Worm (Caenorhabditis elegans) whole organism, mixed stage, embryonic: ENCODE data around the gene F09C8.2.

ENCODE experiments used
- M03D4.4 ChIP-seq: sonication (generic microtip); optimal IDR thresholded peaks from 2 replicates; lab custom pipeline; 2017; ENCODE audit warnings: mild to moderate bottlenecking, missing genetic modification characterization, missing compliant biosample characterization
- bed-3 ChIP-seq: fragments of 200-800 bp; sonication (Bioruptor generic); optimal IDR thresholded peaks from 3 replicates; lab custom pipeline; 2018; ENCODE audit warnings: mild to moderate bottlenecking, missing genetic modification characterization, moderate library complexity, missing compliant biosample characterization
- blmp-1 ChIP-seq: fragments of 150-350 bp; optimal IDR thresholded peaks from 2 replicates; lab custom pipeline; 2014; ENCODE audit warnings: missing biosample characterization, missing genetic modification characterization
- ceh-39 ChIP-seq: fragments of 150-350 bp; optimal IDR thresholded peaks from 2 replicates; lab custom pipeline; 2014; ENCODE audit warnings: missing biosample characterization, missing genetic modification characterization
- ceh-83 ChIP-seq: fragments of 200-800 bp; sonication (Bioruptor generic); optimal IDR thresholded peaks from 2 replicates; lab custom pipeline; 2018; ENCODE audit warnings: mild to moderate bottlenecking, missing genetic modification characterization, missing compliant biosample characterization
- ces-1 ChIP-seq: fragments of 150-350 bp; optimal IDR thresholded peaks from 2 replicates; lab custom pipeline; 2014; ENCODE audit warnings: missing biosample characterization, missing genetic modification reagents, missing genetic modification characterization
- cnd-1 ChIP-seq: fragments of 200-800 bp; sonication (Bioruptor generic); optimal IDR thresholded peaks from 2 replicates; lab custom pipeline; 2018; ENCODE audit warnings: mild to moderate bottlenecking, missing genetic modification characterization, missing compliant biosample characterization
- drap-1 ChIP-seq: fragments of 200-800 bp; sonication (Bioruptor generic); optimal IDR thresholded peaks from 3 replicates; lab custom pipeline; 2018; ENCODE audit warnings: mild to moderate bottlenecking, missing genetic modification characterization, missing compliant biosample characterization
- elt-1 ChIP-seq: sonication (generic microtip); optimal IDR thresholded peaks from 2 replicates; lab custom pipeline; 2017; ENCODE audit warnings: missing genetic modification characterization, mild to moderate bottlenecking, missing compliant biosample characterization, antibody characterized with exemption, moderate library complexity, borderline replicate concordance; ENCODE audit not compliant: insufficient read depth
- elt-3 ChIP-seq: fragments of 150-350 bp; optimal IDR thresholded peaks from 2 replicates; lab custom pipeline; 2014; ENCODE audit warnings: missing biosample characterization, missing genetic modification characterization
- flh-1 ChIP-seq: fragments of 200-800 bp; sonication (Bioruptor generic); optimal IDR thresholded peaks from 2 replicates; lab custom pipeline; 2018; ENCODE audit warnings: mild to moderate bottlenecking, missing genetic modification characterization, moderate library complexity, missing compliant biosample characterization
- hlh-1 ChIP-seq: fragments of 150-350 bp; optimal IDR thresholded peaks from 2 replicates; lab custom pipeline; 2014; ENCODE audit warnings: missing biosample characterization, missing genetic modification reagents, missing genetic modification characterization
- lin-13 ChIP-seq: fragments of 150-350 bp; optimal IDR thresholded peaks from 2 replicates; lab custom pipeline; 2014; ENCODE audit warnings: missing biosample characterization, missing genetic modification characterization
- lin-32 ChIP-seq: fragments of 200-800 bp; sonication (Bioruptor generic); optimal IDR thresholded peaks from 2 replicates; lab custom pipeline; 2018; ENCODE audit warnings: mild to moderate bottlenecking, missing genetic modification characterization, missing compliant biosample characterization
- lsy-2 ChIP-seq: fragments of 150-350 bp; optimal IDR thresholded peaks from 2 replicates; lab custom pipeline; 2014; ENCODE audit warnings: missing biosample characterization, missing genetic modification characterization
- mep-1 ChIP-seq: fragments of 150-350 bp; optimal IDR thresholded peaks from 2 replicates; lab custom pipeline; 2017; ENCODE audit warnings: missing biosample characterization, missing genetic modification reagents, missing genetic modification characterization, inconsistent platforms
- mls-2 ChIP-seq: sonication (generic microtip); optimal IDR thresholded peaks from 2 replicates; lab custom pipeline; 2016; ENCODE audit warnings: mild to moderate bottlenecking, missing genetic modification characterization, moderate library complexity, missing compliant biosample characterization
- nhr-237 ChIP-seq: fragments of 150-350 bp; optimal IDR thresholded peaks from 2 replicates; lab custom pipeline; 2014; ENCODE audit warnings: missing biosample characterization, missing genetic modification characterization
- nhr-28 ChIP-seq: fragments of 150-350 bp; optimal IDR thresholded peaks from 2 replicates; lab custom pipeline; 2014; ENCODE audit warnings: missing biosample characterization, missing genetic modification characterization
- nhr-76 ChIP-seq: sonication (generic microtip); optimal IDR thresholded peaks from 2 replicates; lab custom pipeline; 2017; ENCODE audit warnings: missing biosample characterization, missing genetic modification characterization
- pha-4 ChIP-seq: fragments of 150-350 bp; optimal IDR thresholded peaks from 2 replicates; lab custom pipeline; 2018; ENCODE audit warnings: missing biosample characterization, missing genetic modification reagents, missing genetic modification characterization
- sem-2 ChIP-seq: fragments of 200-800 bp; sonication (Bioruptor generic); optimal IDR thresholded peaks from 2 replicates; lab custom pipeline; 2018; ENCODE audit warnings: mild to moderate bottlenecking, missing genetic modification characterization, missing compliant biosample characterization
- snpc-4 ChIP-seq: fragments of 150-350 bp; optimal IDR thresholded peaks from 2 replicates; lab custom pipeline; 2014; ENCODE audit warnings: missing biosample characterization, missing genetic modification characterization
- sptf-1 ChIP-seq: sonication (generic microtip); optimal IDR thresholded peaks from 2 replicates; lab custom pipeline; 2017; ENCODE audit warnings: mild to moderate bottlenecking, missing genetic modification characterization, moderate library complexity, missing compliant biosample characterization
- tbx-8 ChIP-seq: fragments of 200-800 bp; sonication (Bioruptor generic); optimal IDR thresholded peaks from 2 replicates; lab custom pipeline; 2018; ENCODE audit warnings: mild to moderate bottlenecking, missing genetic modification characterization, moderate library complexity, missing compliant biosample characterization
- unc-120 ChIP-seq: sonication (generic microtip); optimal IDR thresholded peaks from 2 replicates; lab custom pipeline; 2017; ENCODE audit warnings: missing genetic modification characterization, missing compliant biosample characterization; ENCODE audit not compliant: poor library complexity, severe bottlenecking
- unc-39 ChIP-seq: fragments of 150-350 bp; optimal IDR thresholded peaks from 2 replicates; lab custom pipeline; 2014; ENCODE audit warnings: missing biosample characterization, missing genetic modification characterization
- unc-62 ChIP-seq: fragments of 150-350 bp; optimal IDR thresholded peaks from 2 replicates; lab custom pipeline; 2014; ENCODE audit warnings: missing biosample characterization, missing genetic modification reagents, missing genetic modification characterization
- ztf-11 ChIP-seq: fragments of 150-350 bp; optimal IDR thresholded peaks from 2 replicates; lab custom pipeline; 2014; ENCODE audit warnings: missing biosample characterization, missing genetic modification characterization

The F09C8.2 gene

ce11 chrX:16146972-16147593 is at the start of gene F09C8.2:
F09C8.2 (minus strand) TSS chrX:16147022.
- TF ChIP-seq sem-2 (GFP tag; lab: Kevin White, UChicago): no peak

ce11 chrX:16192574-16192973 is 45.8 kb upstream of the F09C8.2 start:
- TF ChIP-seq lsy-2 (no peak), ceh-39 (no peak), elt-3 (no peak), bed-3 (GFP tag; lab: Kevin White, UChicago) (no peak), sptf-1 (tag; lab: Kevin White, UChicago) (no peak), M03D4.4 (no peak), cnd-1 (tag; lab: Kevin White, UChicago) (no peak), ceh-83 (no peak), mls-2 (no peak), sem-2 (GFP tag; lab: Kevin White, UChicago) (no peak)

ce11 chrX:16189227-16189906 is 42.5 kb upstream of the F09C8.2 start, which contains the start of gene slc-25A21:
slc-25A21 (plus strand) TSS chrX:16189856.
- TF ChIP-seq tbx-8 (GFP tag; lab: Kevin White, UChicago): no peak
- TF ChIP-seq elt-1 (tag; lab: Kevin White, UChicago): peak; percentile 25
- TF ChIP-seq lin-13 (tag; lab: Kevin White, UChicago): no peak

ce11 chrX:16184069-16184468 is 37.2 kb upstream of the F09C8.2 start, which contains the start of gene nlp-67:
nlp-67 (plus strand) TSS chrX:16184369.
- TF ChIP-seq ceh-39 (no peak), flh-1 (GFP tag; lab: Kevin White, UChicago) (no peak), unc-62 (GFP tag; lab: Kevin White, UChicago) (no peak), cnd-1 (tag; lab: Kevin White, UChicago) (no peak), snpc-4 (tag; lab: Kevin White, UChicago) (no peak), mep-1 (tag; lab: Kevin White, UChicago) (no peak), drap-1 (GFP tag; lab: Kevin White, UChicago) (no peak), ceh-83 (no peak), unc-39 (tag; lab: Kevin White, UChicago) (no peak), nhr-28 (tag; lab: Kevin White, UChicago) (no peak), ces-1 (GFP tag; lab: Kevin White, UChicago) (no peak), elt-1 (tag; lab: Kevin White, UChicago) (no peak), pha-4 (tag; lab: Kevin White, UChicago) (no peak), ztf-11 (tag; lab: Kevin White, UChicago) (no peak), lin-32 (GFP tag; lab: Kevin White, UChicago) (no peak), elt-3 (no peak)

- TF ChIP-seq unc-120 (no peak), cnd-1 (tag; lab: Kevin White, UChicago) (no peak), nhr-28 (tag; lab: Kevin White, UChicago) (no peak), lin-13 (tag; lab: Kevin White, UChicago) (no peak), M03D4.4 (no peak), elt-3 (no peak), nhr-76 (tag; lab: Kevin White, UChicago) (no peak)
Measured at ce11 chrX:16172863-16173262, 26.0 kb upstream of the F09C8.2 start.

- no peak for TF ChIP-seq lin-13 (tag; lab: Kevin White, UChicago)
- TF ChIP-seq unc-62 (GFP tag; lab: Kevin White, UChicago): no peak
- TF ChIP-seq lin-32 (GFP tag; lab: Kevin White, UChicago): no peak
- no peak for TF ChIP-seq elt-3
- TF ChIP-seq ceh-83: no peak
- TF ChIP-seq blmp-1: no peak
- TF ChIP-seq nhr-237 (tag; lab: Kevin White, UChicago): no peak
- TF ChIP-seq hlh-1 (tag; lab: Kevin White, UChicago): no peak
Measured at ce11 chrX:16166994-16167393, 20.2 kb upstream of the F09C8.2 start.
